Fruit fly (Drosophila melanogaster): Measurements from ENCODE around the gene Sbat.

Sbat gene

dm6 chr2L:2884683-2885502 lies 6.7 kb downstream of the Sbat start:
- peak; percentile 27 for TF ChIP-seq toe (GFP tag; optimal IDR thresholded peaks at IDR 0.05)
- TF ChIP-seq Crg-1 (GFP tag; optimal IDR thresholded peaks at IDR 0.05): no peak
- no peak for TF ChIP-seq CG5204 (GFP tag; optimal IDR thresholded peaks at IDR 0.05)
- peak; percentile 53 for TF ChIP-seq CG12768 (GFP tag; optimal IDR thresholded peaks at IDR 0.05)
- peak; percentile 92 for TF ChIP-seq Mnt (GFP tag; optimal IDR thresholded peaks at IDR 0.05)
- peak; percentile 35 for TF ChIP-seq Hr96 (GFP tag; optimal IDR thresholded peaks at IDR 0.05)
- peak; percentile 37 for TF ChIP-seq tj (GFP tag; optimal IDR thresholded peaks at IDR 0.05)
- TF ChIP-seq CG1620 (GFP tag; optimal IDR thresholded peaks at IDR 0.05): peak; percentile 69
- peak; percentile 30 for TF ChIP-seq CG7101 (tag; optimal IDR thresholded peaks at IDR 0.05)
- TF ChIP-seq bab1 (GFP tag; optimal IDR thresholded peaks at IDR 0.05): peak; percentile 71
- no peak for TF ChIP-seq ovo (GFP tag; optimal IDR thresholded peaks at IDR 0.05)
- peak; percentile 72 for TF ChIP-seq cic (GFP tag; optimal IDR thresholded peaks at IDR 0.05)
- no peak for TF ChIP-seq Clk (GFP tag; optimal IDR thresholded peaks at IDR 0.05)
- TF ChIP-seq CG33017 (tag; optimal IDR thresholded peaks at IDR 0.05): peak; percentile 52
- TF ChIP-seq CG14711 (tag; optimal IDR thresholded peaks at IDR 0.05): peak; percentile 38
- peak; percentile 30 to 77 for TF ChIP-seq cnc (optimal IDR thresholded peaks at IDR 0.05)
- peak; percentile 67 for TF ChIP-seq CG11617 (GFP tag; optimal IDR thresholded peaks at IDR 0.05)
- no peak for TF ChIP-seq CG7045 (GFP tag; optimal IDR thresholded peaks at IDR 0.05)

dm6 chr2L:2885503-2886225 lies 7.5 kb downstream of the Sbat start, which contains the start of the genes NTPase and lilli:
Gene NTPase (minus strand): TSS chr2L:2885850.
Gene lilli (plus strand): TSS chr2L:2885929.
- TF ChIP-seq Mnt (GFP tag; optimal IDR thresholded peaks at IDR 0.05): peak; percentile 3
- no peak for TF ChIP-seq toe (GFP tag; optimal IDR thresholded peaks at IDR 0.05)
- TF ChIP-seq kay (GFP tag; ENCODE audit: borderline replicate concordance): peak; percentile 42
- peak; percentile 1 for TF ChIP-seq ovo (GFP tag; optimal IDR thresholded peaks at IDR 0.05)
- peak; percentile 44 for TF ChIP-seq CG7101 (tag; optimal IDR thresholded peaks at IDR 0.05)
- no peak for TF ChIP-seq Hr96 (GFP tag; optimal IDR thresholded peaks at IDR 0.05)
- no peak for TF ChIP-seq tj (GFP tag; optimal IDR thresholded peaks at IDR 0.05)
- TF ChIP-seq CG7045 (GFP tag; optimal IDR thresholded peaks at IDR 0.05): no peak
- TF ChIP-seq bab1 (GFP tag; optimal IDR thresholded peaks at IDR 0.05): peak; percentile 58
- TF ChIP-seq CG1620 (GFP tag; optimal IDR thresholded peaks at IDR 0.05): peak; percentile 11
- TF ChIP-seq cnc (optimal IDR thresholded peaks at IDR 0.05): no peak
- TF ChIP-seq CG14711 (tag; optimal IDR thresholded peaks at IDR 0.05): peak; percentile 24
- peak; percentile 47 for TF ChIP-seq pad (GFP tag; optimal IDR thresholded peaks at IDR 0.05)
- no peak for TF ChIP-seq CG33017 (tag; optimal IDR thresholded peaks at IDR 0.05)
- TF ChIP-seq CG12768 (GFP tag; optimal IDR thresholded peaks at IDR 0.05): peak; percentile 42
- peak; percentile 76 for TF ChIP-seq cic (GFP tag; optimal IDR thresholded peaks at IDR 0.05)
- TF ChIP-seq Crg-1 (GFP tag; optimal IDR thresholded peaks at IDR 0.05): peak; percentile 57
- TF ChIP-seq CG11617 (GFP tag; optimal IDR thresholded peaks at IDR 0.05): peak; percentile 0
- TF ChIP-seq CG5204 (GFP tag; optimal IDR thresholded peaks at IDR 0.05): no peak
- TF ChIP-seq Clk (GFP tag; optimal IDR thresholded peaks at IDR 0.05): no peak

dm6 chr2L:2886226-2886569 lies 8.1 kb downstream of the Sbat start:
- TF ChIP-seq CG5204 (GFP tag; optimal IDR thresholded peaks at IDR 0.05) (no peak), kay (GFP tag; ENCODE audit: borderline replicate concordance) (no peak), CG33017 (tag; optimal IDR thresholded peaks at IDR 0.05) (no peak), Clk (GFP tag; optimal IDR thresholded peaks at IDR 0.05) (no peak), CG14711 (tag; optimal IDR thresholded peaks at IDR 0.05) (no peak), cic (GFP tag; optimal IDR thresholded peaks at IDR 0.05) (no peak), bab1 (GFP tag; optimal IDR thresholded peaks at IDR 0.05) (no peak), Mnt (GFP tag; optimal IDR thresholded peaks at IDR 0.05) (no peak), Hr96 (GFP tag; optimal IDR thresholded peaks at IDR 0.05) (no peak), CG7045 (GFP tag; optimal IDR thresholded peaks at IDR 0.05) (no peak), CG11617 (GFP tag; optimal IDR thresholded peaks at IDR 0.05) (no peak), pad (GFP tag; optimal IDR thresholded peaks at IDR 0.05) (no peak), cnc (optimal IDR thresholded peaks at IDR 0.05) (no peak)

dm6 chr2L:2886613-2887537 lies 8.7 kb downstream of the Sbat start:
- TF ChIP-seq Clk (GFP tag; optimal IDR thresholded peaks at IDR 0.05) (no peak), CG11617 (GFP tag; optimal IDR thresholded peaks at IDR 0.05) (no peak), tj (GFP tag; optimal IDR thresholded peaks at IDR 0.05) (peak; percentile 94), kay (GFP tag; ENCODE audit: borderline replicate concordance) (peak; percentile 70)
